Fruit fly (Drosophila melanogaster): ENCODE measurements around the gene Brf.

Brf gene

DNA sequence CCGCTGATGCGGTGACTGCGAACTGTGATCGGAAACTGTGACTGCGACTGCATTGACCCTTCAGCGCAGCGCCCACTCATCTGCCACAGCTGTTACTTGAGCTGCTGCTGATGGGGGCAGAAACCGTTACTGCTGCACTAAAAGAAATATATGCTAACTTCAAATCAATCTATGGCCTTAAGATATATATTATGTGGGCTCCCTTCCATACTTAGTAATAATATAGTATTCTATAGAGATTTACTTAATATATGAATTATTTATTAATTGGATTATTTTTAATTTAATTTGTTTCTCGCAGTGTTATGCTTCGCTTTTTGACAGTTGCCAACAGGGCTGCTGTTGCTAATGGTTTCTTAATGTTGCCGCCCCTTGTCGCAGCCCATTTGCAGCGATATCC lies 12.1 kb downstream of the Brf start:
- TF ChIP-seq CG7101 (tag; optimal IDR thresholded peaks at IDR 0.05) (no peak), pad (GFP tag; optimal IDR thresholded peaks at IDR 0.05) (no peak), tj (GFP tag; optimal IDR thresholded peaks at IDR 0.05) (no peak), CG11617 (GFP tag; optimal IDR thresholded peaks at IDR 0.05) (no peak), CG7045 (GFP tag; optimal IDR thresholded peaks at IDR 0.05) (no peak), CG5204 (GFP tag; optimal IDR thresholded peaks at IDR 0.05) (no peak), Clk (GFP tag; optimal IDR thresholded peaks at IDR 0.05) (no peak), bab1 (GFP tag; optimal IDR thresholded peaks at IDR 0.05) (no peak), cic (GFP tag; optimal IDR thresholded peaks at IDR 0.05) (no peak)

dm6 chr3R:17377503-17377902 lies 13.6 kb downstream of the Brf start:
- TF ChIP-seq ovo (GFP tag; optimal IDR thresholded peaks at IDR 0.05) = no peak
- no peak for TF ChIP-seq toe (GFP tag; optimal IDR thresholded peaks at IDR 0.05)
- no peak for TF ChIP-seq kay (GFP tag; ENCODE audit: borderline replicate concordance)

dm6 chr3R:17371094-17371493 lies 20.0 kb downstream of the Brf start:
- TF ChIP-seq CG11617 (GFP tag; optimal IDR thresholded peaks at IDR 0.05) (no peak), CG7101 (tag; optimal IDR thresholded peaks at IDR 0.05) (no peak), Mnt (GFP tag; optimal IDR thresholded peaks at IDR 0.05) (no peak), pad (GFP tag; optimal IDR thresholded peaks at IDR 0.05) (no peak), CG1620 (GFP tag; optimal IDR thresholded peaks at IDR 0.05) (no peak), CG5204 (GFP tag; optimal IDR thresholded peaks at IDR 0.05) (no peak), cnc (optimal IDR thresholded peaks at IDR 0.05) (no peak), tj (GFP tag; optimal IDR thresholded peaks at IDR 0.05) (no peak), CG7045 (GFP tag; optimal IDR thresholded peaks at IDR 0.05) (no peak), Hr96 (GFP tag; optimal IDR thresholded peaks at IDR 0.05) (no peak), Crg-1 (GFP tag; optimal IDR thresholded peaks at IDR 0.05) (no peak)

DNA sequence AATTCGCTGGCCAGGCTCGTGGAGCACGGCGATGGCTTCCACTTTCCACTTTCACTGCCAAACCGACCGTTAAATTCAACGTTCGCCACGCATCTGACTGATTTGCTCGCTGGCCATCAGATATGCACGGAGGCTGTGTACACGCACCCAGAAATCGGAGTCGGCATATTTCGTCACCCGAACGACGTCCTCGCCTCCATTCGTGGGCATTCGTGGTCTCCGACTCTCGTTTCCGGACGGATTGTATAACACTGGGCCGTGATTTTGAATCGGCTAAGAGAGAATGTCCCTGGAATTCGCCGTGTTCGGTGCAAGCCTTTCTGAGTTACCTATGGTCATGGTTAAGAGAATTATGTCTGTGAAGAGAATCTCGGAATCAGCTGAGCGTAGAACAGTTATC lies 25.1 kb downstream of the Brf start, which contains the start of gene beat-IIa:
Gene beat-IIa, minus strand, starts transcription at position 97 of the 400 bp plus-strand sequence.
- TF ChIP-seq CG12768 (GFP tag; optimal IDR thresholded peaks at IDR 0.05) (no peak), CG14711 (tag; optimal IDR thresholded peaks at IDR 0.05) (no peak), CG33017 (tag; optimal IDR thresholded peaks at IDR 0.05) (no peak), ovo (GFP tag; optimal IDR thresholded peaks at IDR 0.05) (no peak), Mnt (GFP tag; optimal IDR thresholded peaks at IDR 0.05) (no peak), toe (GFP tag; optimal IDR thresholded peaks at IDR 0.05) (no peak), cnc (optimal IDR thresholded peaks at IDR 0.05) (no peak), tj (GFP tag; optimal IDR thresholded peaks at IDR 0.05) (no peak)

dm6 chr3R:17359370-17359769 lies 31.8 kb downstream of the Brf start:
- TF ChIP-seq Mnt (GFP tag; optimal IDR thresholded peaks at IDR 0.05) (no peak), Clk (GFP tag; optimal IDR thresholded peaks at IDR 0.05) (no peak)

dm6 chr3R:17346212-17346611 lies 44.9 kb downstream of the Brf start:
- TF ChIP-seq ovo (GFP tag; optimal IDR thresholded peaks at IDR 0.05) = no peak
- TF ChIP-seq cic (GFP tag; optimal IDR thresholded peaks at IDR 0.05) = no peak
- no peak for TF ChIP-seq pad (GFP tag; optimal IDR thresholded peaks at IDR 0.05)
- TF ChIP-seq tj (GFP tag; optimal IDR thresholded peaks at IDR 0.05) = no peak
- no peak for TF ChIP-seq CG7101 (tag; optimal IDR thresholded peaks at IDR 0.05)
- TF ChIP-seq Mnt (GFP tag; optimal IDR thresholded peaks at IDR 0.05) = no peak
- no peak for TF ChIP-seq CG12768 (GFP tag; optimal IDR thresholded peaks at IDR 0.05)
- no peak for TF ChIP-seq CG11617 (GFP tag; optimal IDR thresholded peaks at IDR 0.05)
- no peak for TF ChIP-seq bab1 (GFP tag; optimal IDR thresholded peaks at IDR 0.05)
